Worm (Caenorhabditis elegans) whole organism, L4/young adult: ENCODE data around the gene F11F1.1.

Source experiments
- W03F9.2 ChIP-seq: fragments of 150-350 bp; optimal IDR thresholded peaks from 2 replicates; lab custom pipeline; 2014; ENCODE audit warnings: missing biosample characterization, missing genetic modification characterization
- dao-5 ChIP-seq: sonication (generic microtip); optimal IDR thresholded peaks from 2 replicates; lab custom pipeline; 2016; ENCODE audit warnings: missing genotype, missing genetic modification characterization, moderate library complexity, missing compliant biosample characterization
- him-1 ChIP-seq: sonication (generic microtip); optimal IDR thresholded peaks from 2 replicates; lab custom pipeline; 2016; ENCODE audit warnings: missing genotype, missing genetic modification reagents, missing genetic modification characterization, missing compliant biosample characterization

- no peak for TF ChIP-seq him-1
- no peak for TF ChIP-seq W03F9.2 (tag; lab: Kevin White, UChicago)
- no peak for TF ChIP-seq dao-5 (tag; lab: Kevin White, UChicago)
Measured at ce11 chrIII:13435570-13435969, 40.2 kb downstream of the F11F1.1 start, which contains the start of gene F45G2.8.
